ENCODE assay signal across 1 fruit fly cellular context in genomic region chrX:20165773-20166412, dm6.
TF ChIP-seq lines count a peak whose summit lies in the region.

Phf7 (minus strand) TSS chrX:20165830.

TF ChIP-seq in whole organism, embryonic, 481 proteins besides CTCF, POLR2A, EP300 and RAD21 (continued from another document):
- TF ChIP-seq CG12744 (GFP tag; optimal IDR thresholded peaks at IDR 0.05; lab: Kevin White, UChicago) = no peak
- TF ChIP-seq CG15514 (GFP tag; optimal IDR thresholded peaks at IDR 0.05; lab: Kevin White, UChicago) = peak; percentile 66
- TF ChIP-seq CG4730 (GFP tag; IDR thresholded peaks at IDR 0.05; lab: Robert Waterston, UW) = no peak
- peak; percentile 66; the same call in 3 of the 4 replicates for TF ChIP-seq Dll (GFP tag; IDR thresholded peaks at IDR 0.05; lab: Robert Waterston, UW; ENCODE audit: partially characterized antibody)
- peak; percentile 48 for TF ChIP-seq CG17186 (GFP tag; optimal IDR thresholded peaks at IDR 0.05; lab: Kevin White, UChicago)
- no peak for TF ChIP-seq ase (GFP tag; IDR thresholded peaks at IDR 0.05; lab: Robert Waterston, UW)
- peak; percentile 78 for TF ChIP-seq ssp (GFP tag; IDR thresholded peaks at IDR 0.05; lab: Robert Waterston, UW)
- TF ChIP-seq CoRest (tag; optimal IDR thresholded peaks at IDR 0.05; lab: Kevin White, UChicago) = peak; percentile 23
